Worm (Caenorhabditis elegans): ENCODE measurements around the gene srh-270.

srh-270 gene

DNA sequence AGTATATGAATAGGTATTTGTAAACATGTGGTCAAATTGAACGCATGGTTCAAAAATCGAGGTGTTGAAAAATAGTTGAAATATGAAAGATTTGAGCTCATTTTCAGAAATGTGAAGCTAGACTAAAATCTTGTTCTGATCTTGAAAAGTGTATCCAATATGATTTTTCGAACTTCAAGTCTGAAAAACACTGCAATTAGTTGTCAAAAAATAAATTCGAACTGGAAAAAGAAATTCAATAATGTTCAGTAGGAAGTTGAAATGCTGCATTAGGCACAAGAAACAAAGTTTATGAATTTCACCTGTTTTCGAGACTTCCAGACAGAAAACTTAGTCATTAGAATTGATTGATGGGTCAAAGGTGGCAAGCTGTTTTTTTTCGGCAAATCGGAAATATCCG lies at the start of gene srh-270:
Gene srh-270 (minus strand): TSS at position 101 of the 400 bp plus-strand sequence.
- TF ChIP-seq dmd-9 (GFP tag; IDR thresholded peaks at IDR 0.05): no peak
- no peak for TF ChIP-seq R02D3.7 (tag; optimal IDR thresholded peaks at IDR 0.05)
- peak in 1 of 2 experiments; percentile 17 for TF ChIP-seq unc-62 (GFP tag; optimal IDR thresholded peaks at IDR 0.05 in 1 of 2)
- no peak for TF ChIP-seq unc-62 (tag; optimal IDR thresholded peaks at IDR 0.05)
- TF ChIP-seq aha-1 (tag): peak; percentile 2

DNA sequence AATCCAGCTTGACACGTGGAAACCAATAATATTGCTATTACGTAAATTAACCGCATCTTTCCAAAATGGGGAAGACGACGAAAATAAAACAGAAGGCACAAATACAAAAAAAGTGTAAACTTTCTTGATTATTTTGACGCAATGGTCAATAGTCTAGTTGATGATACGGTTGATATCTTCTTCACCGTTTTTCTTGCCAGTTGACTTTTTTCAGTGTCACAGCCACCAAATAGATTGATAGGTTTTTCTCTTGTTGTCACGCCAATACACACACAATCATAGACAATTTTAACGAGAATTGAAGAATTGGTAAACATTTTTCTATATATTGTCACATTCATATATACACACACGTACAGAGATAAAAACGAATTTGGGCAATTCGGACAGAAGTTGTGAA lies 48.1 kb upstream of the srh-270 start, which contains the start of gene zmp-3:
Gene zmp-3 (minus strand): TSS at position 101 of the 400 bp plus-strand sequence.
- TF ChIP-seq nhr-28 (tag; optimal IDR thresholded peaks at IDR 0.05) (peak; percentile 28), hlh-11 (tag; optimal IDR thresholded peaks at IDR 0.05) (no peak), mdt-29 (GFP tag; IDR thresholded peaks at IDR 0.05) (no peak)

DNA sequence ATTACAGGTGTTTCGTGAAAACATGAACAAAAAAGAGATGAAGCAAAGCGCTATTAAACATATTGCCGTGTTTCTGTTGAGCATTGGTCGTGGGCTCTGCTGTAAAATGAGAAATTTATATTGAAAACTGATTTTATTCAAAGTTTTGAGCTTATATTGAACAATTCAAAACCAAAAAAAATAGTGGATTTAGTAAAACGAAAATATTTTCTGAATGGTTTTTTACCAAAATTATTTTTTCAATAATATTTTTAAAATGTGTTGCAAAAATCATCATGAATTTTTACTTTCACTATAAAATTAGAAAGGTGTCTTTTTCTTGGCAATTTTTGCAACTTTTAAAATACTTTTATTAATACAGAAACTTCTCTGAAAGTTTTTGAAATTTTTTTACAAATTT lies 41.8 kb upstream of the srh-270 start, which contains the start of gene C31B8.7:
Gene C31B8.7 (minus strand): TSS at position 101 of the 400 bp plus-strand sequence.
- TF ChIP-seq set-16 (GFP tag; IDR thresholded peaks at IDR 0.05) (no peak), nhr-111 (GFP tag; optimal IDR thresholded peaks at IDR 0.05) (no peak), lin-38 (GFP tag; IDR thresholded peaks at IDR 0.05) (no peak), nhr-11 (tag; optimal IDR thresholded peaks at IDR 0.05) (no peak), zip-11 (GFP tag; IDR thresholded peaks at IDR 0.05) (no peak), hif-1 (tag; optimal IDR thresholded peaks at IDR 0.05) (no peak), fos-1 (tag; optimal IDR thresholded peaks at IDR 0.05) (no peak), ama-1 (optimal IDR thresholded peaks at IDR 0.05) (no peak), mdl-1 (tag; optimal IDR thresholded peaks at IDR 0.05) (no peak), lin-15B (tag; optimal IDR thresholded peaks at IDR 0.05) (no peak), mdt-29 (GFP tag; IDR thresholded peaks at IDR 0.05) (no peak), unc-39 (tag; optimal IDR thresholded peaks at IDR 0.05) (no peak), nhr-77 (tag; optimal IDR thresholded peaks at IDR 0.05) (no peak), tag-97 (GFP tag; IDR thresholded peaks at IDR 0.05) (no peak), nhr-42 (GFP tag; IDR thresholded peaks at IDR 0.05) (no peak), lir-3 (tag; optimal IDR thresholded peaks at IDR 0.05) (no peak), ceh-62 (tag; optimal IDR thresholded peaks at IDR 0.05) (no peak), lin-39 (tag; optimal IDR thresholded peaks at IDR 0.05) (no peak)

DNA sequence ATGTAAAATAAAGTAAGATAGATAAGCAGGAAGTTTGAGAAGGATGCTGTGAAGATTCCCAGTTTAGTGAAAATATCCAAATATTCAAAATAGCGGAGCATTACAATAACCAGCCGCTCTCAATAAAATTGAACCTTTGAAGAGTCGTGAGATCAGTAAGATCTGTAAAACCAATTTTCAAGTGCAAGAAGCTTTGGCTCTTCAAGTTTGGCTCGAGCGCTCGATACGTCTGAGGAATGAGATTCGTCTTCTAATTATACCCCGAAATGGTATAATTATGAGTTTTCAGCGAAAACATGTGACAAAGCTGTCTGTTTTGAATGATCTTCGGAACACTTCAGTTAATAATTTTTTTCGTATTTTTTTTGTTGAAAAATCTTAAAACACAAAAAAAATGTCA lies 38.5 kb upstream of the srh-270 start, which contains the start of gene str-46:
Gene str-46 (minus strand): TSS at position 101 of the 400 bp plus-strand sequence.
- TF ChIP-seq ceh-44 (GFP tag; IDR thresholded peaks at IDR 0.05) (no peak), unc-39 (tag; optimal IDR thresholded peaks at IDR 0.05) (no peak), nhr-28 (tag; optimal IDR thresholded peaks at IDR 0.05) (no peak), arid-1 (GFP tag; conservative IDR thresholded peaks at IDR 0.05) (no peak), attf-4 (tag; optimal IDR thresholded peaks at IDR 0.05) (no peak), pha-4 (GFP tag; IDR thresholded peaks at IDR 0.05) (no peak), pha-4 (tag; optimal IDR thresholded peaks at IDR 0.05) (no peak), lin-38 (GFP tag; IDR thresholded peaks at IDR 0.05) (no peak), egl-27 (tag; optimal IDR thresholded peaks at IDR 0.05) (no peak), nhr-11 (tag; optimal IDR thresholded peaks at IDR 0.05) (no peak), R02D3.7 (tag; optimal IDR thresholded peaks at IDR 0.05) (no peak), ztf-7 (tag; optimal IDR thresholded peaks at IDR 0.05) (no peak), lin-15B (tag; optimal IDR thresholded peaks at IDR 0.05) (no peak), F49E8.2 (tag; optimal IDR thresholded peaks at IDR 0.05; ENCODE audit: borderline replicate concordance) (no peak)

DNA sequence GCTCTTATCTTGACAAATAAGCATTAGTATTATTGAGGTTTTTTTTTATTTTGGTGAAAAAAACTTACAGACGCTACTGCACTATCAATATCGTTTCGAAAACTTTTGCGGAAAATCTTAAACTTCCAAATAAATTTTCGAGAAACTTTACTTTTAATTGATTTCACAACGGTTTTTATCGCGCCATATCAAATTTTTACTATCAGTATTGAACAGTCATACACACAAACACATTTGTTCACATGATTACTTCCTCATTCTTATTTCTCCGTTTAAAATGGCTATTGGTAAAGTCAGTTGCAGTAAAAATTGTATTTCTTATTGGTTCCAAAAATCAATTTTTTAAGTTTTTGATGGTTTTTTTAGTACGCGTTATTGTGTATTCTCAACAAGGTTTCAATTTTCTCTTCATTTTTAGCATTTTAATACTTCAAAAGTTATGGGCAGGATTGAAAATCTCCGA lies 34.8 kb upstream of the srh-270 start, which contains the start of gene pals-32:
Gene pals-32 (plus strand): TSS at position 413 of the 463 bp plus-strand sequence.
- TF ChIP-seq nhr-28 (tag; optimal IDR thresholded peaks at IDR 0.05): peak; percentile 55
- TF ChIP-seq daf-16 (GFP tag; optimal IDR thresholded peaks at IDR 0.05): no peak
- TF ChIP-seq daf-16 (tag; optimal IDR thresholded peaks at IDR 0.05): peak; percentile 62
- TF ChIP-seq zip-2 (tag; optimal IDR thresholded peaks at IDR 0.05): no peak
- TF ChIP-seq nhr-10 (tag; optimal IDR thresholded peaks at IDR 0.05): no peak
- TF ChIP-seq pqm-1 (tag; optimal IDR thresholded peaks at IDR 0.05): peak; percentile 69
